Worm (Caenorhabditis elegans): Measurements from ENCODE around the gene daf-2.

DNA sequence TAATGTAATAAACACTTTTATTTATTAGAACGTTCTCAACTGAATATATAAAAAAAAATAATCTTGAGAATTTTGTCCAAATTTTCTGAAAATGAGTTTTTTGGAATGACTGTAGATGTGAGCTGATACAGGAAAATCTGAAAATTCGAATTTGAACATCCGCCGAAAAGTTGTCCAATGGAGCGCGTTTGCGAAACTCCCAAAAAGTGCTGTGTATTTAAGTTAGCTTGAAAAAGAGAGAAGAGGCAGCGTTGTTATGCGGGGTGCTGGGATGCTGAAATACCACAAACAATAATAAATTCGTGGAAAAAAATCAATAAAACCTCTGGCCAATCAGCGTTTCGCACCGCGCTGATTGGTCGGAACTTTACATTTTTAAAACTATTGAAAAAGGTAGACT lies 70.4 kb downstream of the daf-2 start:
- TF ChIP-seq snpc-4 (tag; optimal IDR thresholded peaks at IDR 0.05) (no peak), zag-1 (tag; optimal IDR thresholded peaks at IDR 0.05) (no peak), unc-62 (GFP tag; optimal IDR thresholded peaks at IDR 0.05) (no peak), ZK546.5 (tag; optimal IDR thresholded peaks at IDR 0.05) (no peak), ceh-82 (tag; optimal IDR thresholded peaks at IDR 0.05) (no peak), mdl-1 (tag; optimal IDR thresholded peaks at IDR 0.05) (no peak)

All from whole organism, L2 larva.